Fruit fly (Drosophila melanogaster): ENCODE data around the gene ND-ACP.

Gene ND-ACP

DNA sequence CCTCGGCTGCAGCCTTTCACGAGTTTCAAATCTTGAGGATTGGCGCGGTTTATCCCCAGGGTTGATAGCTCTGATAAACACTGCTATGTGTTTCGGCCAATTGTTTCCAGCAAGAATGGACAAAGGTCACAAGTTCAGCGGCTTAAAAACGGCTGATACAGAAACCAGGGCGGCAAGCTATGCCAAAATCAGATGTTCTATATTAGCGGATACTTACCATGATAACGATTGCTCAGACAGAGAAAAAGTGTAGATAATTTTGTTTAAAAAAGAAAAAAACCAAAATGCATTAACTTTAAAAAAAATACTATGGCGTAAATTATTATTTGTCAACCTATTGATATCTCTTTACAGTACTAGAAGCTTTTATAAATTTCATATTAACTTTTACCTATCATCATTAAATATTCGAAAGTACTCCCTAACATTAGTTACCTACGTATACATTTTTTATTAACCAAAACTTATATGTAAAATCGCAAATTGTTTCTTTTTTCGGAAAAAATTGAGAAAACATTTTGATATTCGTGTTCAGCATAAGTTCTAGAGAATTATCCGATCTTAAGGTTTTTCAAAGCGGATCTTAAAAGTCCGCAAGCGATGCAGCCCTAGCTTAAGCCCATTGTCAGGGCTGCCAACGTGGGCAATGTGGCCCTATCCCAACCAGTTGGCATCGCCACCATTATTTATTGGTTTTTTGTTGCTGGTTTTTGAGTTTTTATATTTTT lies 16.5 kb upstream of the ND-ACP start, which contains the start of the genes sturkopf and Herc4 (continued):
- TF ChIP-seq Atf3 (GFP tag; optimal IDR thresholded peaks at IDR 0.05), result peak; percentile 50
- TF ChIP-seq maf-S (GFP tag; optimal IDR thresholded peaks at IDR 0.05), result peak; percentile 73
- TF ChIP-seq Gug (GFP tag; IDR thresholded peaks at IDR 0.05), result peak; percentile 62; the same call in 3 of the 4 replicates
- TF ChIP-seq ara (GFP tag; IDR thresholded peaks at IDR 0.05), result no peak
- TF ChIP-seq Ets97D (GFP tag; optimal IDR thresholded peaks at IDR 0.05), result peak; percentile 94
- peak; percentile 19 for TF ChIP-seq CG10462 (GFP tag; optimal IDR thresholded peaks at IDR 0.05)
- peak; percentile 61 for TF ChIP-seq cato (GFP tag; optimal IDR thresholded peaks at IDR 0.05; ENCODE audit: borderline replicate concordance)
- no peak for TF ChIP-seq Bgb (GFP tag; IDR thresholded peaks at IDR 0.05; ENCODE audit: partially characterized antibody)
- 0 out of 2 replicates have a peak, but pooled peaks have one; percentile 5 for TF ChIP-seq sens-2 (GFP tag; IDR thresholded peaks at IDR 0.05)
- TF ChIP-seq oc (tag; optimal IDR thresholded peaks at IDR 0.05), result peak; percentile 40
- peak in 1 of 2 experiments; percentile 100 for TF ChIP-seq Hr78 (GFP tag; optimal IDR thresholded peaks at IDR 0.05)
- TF ChIP-seq fd3F (GFP tag; optimal IDR thresholded peaks at IDR 0.05), result peak; percentile 41
- peak in 1 of 2 experiments; percentile 64 for TF ChIP-seq insv (GFP tag; optimal IDR thresholded peaks at IDR 0.05)
- TF ChIP-seq unpg (GFP tag; optimal IDR thresholded peaks at IDR 0.05), result peak; percentile 64
- peak; percentile 42 for TF ChIP-seq CG4820 (GFP tag; optimal IDR thresholded peaks at IDR 0.05)
- TF ChIP-seq CG12659 (GFP tag; optimal IDR thresholded peaks at IDR 0.05), result peak; percentile 88
- TF ChIP-seq CG1792 (GFP tag; optimal IDR thresholded peaks at IDR 0.05), result peak; percentile 16
- TF ChIP-seq chn (GFP tag; optimal IDR thresholded peaks at IDR 0.05), result peak; percentile 59
- TF ChIP-seq grau (tag; optimal IDR thresholded peaks at IDR 0.05), result peak; percentile 78
- peak; percentile 74 for TF ChIP-seq B-H2 (GFP tag; optimal IDR thresholded peaks at IDR 0.05)
- no peak for TF ChIP-seq hkb (optimal IDR thresholded peaks at IDR 0.05)
- no peak; the same call in 1 of the 2 replicates for TF ChIP-seq hkb (GFP tag; IDR thresholded peaks at IDR 0.05)
- peak; percentile 51 for TF ChIP-seq CG13894 (tag; optimal IDR thresholded peaks at IDR 0.05)
- peak; percentile 88 for TF ChIP-seq row (GFP tag; IDR thresholded peaks at IDR 0.05)
- peak; percentile 91 for TF ChIP-seq zfh2 (GFP tag; optimal IDR thresholded peaks at IDR 0.05)
- peak; percentile 58 for TF ChIP-seq CG10267 (tag; optimal IDR thresholded peaks at IDR 0.05)
- no peak for TF ChIP-seq gt (GFP tag; IDR thresholded peaks at IDR 0.05)
- no peak for TF ChIP-seq ac (GFP tag; optimal IDR thresholded peaks at IDR 0.05)
- TF ChIP-seq ash1 (GFP tag; optimal IDR thresholded peaks at IDR 0.05), result no peak
- peak; percentile 86 for TF ChIP-seq Abd-B (GFP tag; optimal IDR thresholded peaks at IDR 0.05)
- no peak for TF ChIP-seq CG4282 (GFP tag; optimal IDR thresholded peaks at IDR 0.05)
- TF ChIP-seq CG3838 (GFP tag; optimal IDR thresholded peaks at IDR 0.05), result peak; percentile 50
- TF ChIP-seq CG10209 (GFP tag; optimal IDR thresholded peaks at IDR 0.05), result peak; percentile 66
- TF ChIP-seq Trl (optimal IDR thresholded peaks at IDR 0.05), result no peak
- peak; percentile 87 for TF ChIP-seq Trl (GFP tag; optimal IDR thresholded peaks at IDR 0.05)
- peak; percentile 56 for TF ChIP-seq CG6272 (GFP tag; IDR thresholded peaks at IDR 0.05)
- TF ChIP-seq HLH3B (GFP tag; IDR thresholded peaks at IDR 0.05), result peak; percentile 48
- peak; percentile 62 for TF ChIP-seq CG1602 (GFP tag; optimal IDR thresholded peaks at IDR 0.05)
- TF ChIP-seq ATbp (GFP tag; optimal IDR thresholded peaks at IDR 0.05), result peak; percentile 48
- peak; percentile 51 for TF ChIP-seq Bdp1 (GFP tag; optimal IDR thresholded peaks at IDR 0.05)
- peak; percentile 83 for TF ChIP-seq Atf-2 (GFP tag; optimal IDR thresholded peaks at IDR 0.05)
- no peak for TF ChIP-seq zf30C (GFP tag; optimal IDR thresholded peaks at IDR 0.05)
- TF ChIP-seq ase (GFP tag; IDR thresholded peaks at IDR 0.05), result peak; percentile 60; the same call in 2 of the 3 replicates
- TF ChIP-seq gfzf (GFP tag; optimal IDR thresholded peaks at IDR 0.05), result peak; percentile 46
- TF ChIP-seq ind (GFP tag; optimal IDR thresholded peaks at IDR 0.05), result peak; percentile 62
- TF ChIP-seq CG6683 (GFP tag; optimal IDR thresholded peaks at IDR 0.05), result no peak
- peak; percentile 69 for TF ChIP-seq phol (tag; optimal IDR thresholded peaks at IDR 0.05)
- TF ChIP-seq Ptx1 (GFP tag; IDR thresholded peaks at IDR 0.05), result peak; percentile 57
- no peak for TF ChIP-seq CG17802 (tag; optimal IDR thresholded peaks at IDR 0.05)
- peak; percentile 82 for TF ChIP-seq D19B (GFP tag; optimal IDR thresholded peaks at IDR 0.05)
